Fruit fly (Drosophila melanogaster) whole organism, adult: ENCODE results near the gene Osi2.

ENCODE experiments used
- CG12768 ChIP-seq: fragments of 200-800 bp; sonication (Bioruptor generic); optimal IDR thresholded peaks from 2 replicates; lab custom pipeline; 2017; ENCODE audit warnings: missing biosample characterization, missing genetic modification characterization, mild to moderate bottlenecking, moderate library complexity, missing genetic modification reagents
- CG1620 ChIP-seq: fragments of 200-800 bp; sonication (Bioruptor generic); optimal IDR thresholded peaks from 2 replicates; lab custom pipeline; 2016; ENCODE audit warnings: missing biosample characterization, missing genetic modification characterization
- CG33017 ChIP-seq: fragments of 200-800 bp; sonication (Bioruptor generic); optimal IDR thresholded peaks from 2 replicates; lab custom pipeline; 2018; ENCODE audit warnings: missing biosample characterization, mild to moderate bottlenecking, missing genetic modification characterization, moderate library complexity
- CG5204 ChIP-seq: fragments of 200-800 bp; sonication (Bioruptor generic); optimal IDR thresholded peaks from 2 replicates; lab custom pipeline; 2016; ENCODE audit warnings: missing biosample characterization, missing genetic modification characterization
- CG7045 ChIP-seq: fragments of 200-800 bp; sonication (Bioruptor generic); optimal IDR thresholded peaks from 2 replicates; lab custom pipeline; 2017; ENCODE audit warnings: missing biosample characterization, mild to moderate bottlenecking, missing genetic modification characterization
- CG7101 ChIP-seq: fragments of 200-800 bp; sonication (Bioruptor generic); optimal IDR thresholded peaks from 2 replicates; lab custom pipeline; 2018; ENCODE audit warnings: missing biosample characterization, mild to moderate bottlenecking, missing genetic modification characterization, moderate library complexity
- Clk ChIP-seq: fragments of 200-800 bp; sonication (Bioruptor generic); optimal IDR thresholded peaks from 2 replicates; lab custom pipeline; 2017; ENCODE audit warnings: missing biosample characterization, missing genetic modification characterization
- Hr96 ChIP-seq: fragments of 200-800 bp; sonication (Bioruptor generic); optimal IDR thresholded peaks from 2 replicates; lab custom pipeline; 2016; ENCODE audit warnings: missing biosample characterization, missing genetic modification characterization
- Mnt ChIP-seq: fragments of 200-800 bp; sonication (Bioruptor generic); optimal IDR thresholded peaks from 2 replicates; lab custom pipeline; 2016; ENCODE audit warnings: missing biosample characterization, mild to moderate bottlenecking, missing genetic modification characterization
- cic ChIP-seq: fragments of 200-800 bp; sonication (Bioruptor generic); optimal IDR thresholded peaks from 2 replicates; lab custom pipeline; 2017; ENCODE audit warnings: missing biosample characterization, mild to moderate bottlenecking, missing genetic modification characterization, moderate library complexity
- cnc ChIP-seq, 2 experiments: fragments of >200 bp; optimal IDR thresholded peaks; 2 replicates each; lab custom pipeline; 2017
- kay ChIP-seq: fragments of 200-800 bp; sonication (Bioruptor generic); peaks from one replicate; lab custom pipeline; 2016; ENCODE audit warnings: missing biosample characterization, missing genetic modification characterization, borderline replicate concordance
- pad ChIP-seq: fragments of 200-800 bp; sonication (Bioruptor generic); optimal IDR thresholded peaks from 3 replicates; lab custom pipeline; 2017; ENCODE audit warnings: missing biosample characterization, missing genetic modification characterization, mild to moderate bottlenecking, moderate library complexity, missing genetic modification reagents
- toe ChIP-seq: fragments of 200-800 bp; sonication (Bioruptor generic); optimal IDR thresholded peaks from 2 replicates; lab custom pipeline; 2016; ENCODE audit warnings: missing biosample characterization, missing genetic modification characterization

DNA sequence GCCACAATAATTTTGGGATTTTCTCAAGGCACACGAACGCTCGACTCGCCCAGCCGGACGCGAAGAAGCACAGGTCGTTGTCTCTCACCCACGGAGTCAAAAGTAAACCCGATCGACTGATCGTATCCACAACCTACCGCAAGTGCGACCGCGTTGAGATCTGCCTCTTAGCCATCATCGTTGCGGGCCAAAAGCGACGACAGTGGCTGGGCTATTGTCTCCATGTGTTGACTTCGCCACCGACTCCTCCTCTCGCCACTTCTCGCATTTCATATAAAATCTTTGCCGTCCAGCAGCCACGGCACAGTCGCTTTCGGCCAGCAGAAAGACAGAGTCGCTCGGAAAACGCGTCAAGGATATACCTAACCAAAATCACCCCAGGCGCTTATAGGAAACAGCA lies at the start of gene Osi2:
- TF ChIP-seq CG1620 (GFP tag; lab: Kevin White, UChicago) (no peak), Clk (GFP tag; lab: Kevin White, UChicago) (no peak), toe (GFP tag; lab: Kevin White, UChicago) (no peak), CG7045 (GFP tag; lab: Kevin White, UChicago) (no peak), Hr96 (GFP tag; lab: Kevin White, UChicago) (no peak), Mnt (GFP tag; lab: Kevin White, UChicago) (no peak), cic (GFP tag; lab: Kevin White, UChicago) (no peak), pad (GFP tag; lab: Kevin White, UChicago) (no peak), CG33017 (tag; lab: Kevin White, UChicago) (no peak), CG5204 (GFP tag; lab: Kevin White, UChicago) (no peak), CG7101 (tag; lab: Kevin White, UChicago) (no peak), cnc (optimal IDR thresholded peaks at IDR 0.05; lab: Kevin White, UChicago) (no peak), kay (GFP tag; lab: Kevin White, UChicago) (no peak), CG12768 (GFP tag; lab: Kevin White, UChicago) (no peak)
